Fruit fly (Drosophila melanogaster) whole organism, embryonic: Measurements from ENCODE around the gene Ror.

Experiments used
- Blimp-1 ChIP-seq: fragments of 200-800 bp; sonication (Bioruptor generic); optimal IDR thresholded peaks from 3 replicates; lab custom pipeline; 2018; ENCODE audit warnings: missing biosample characterization, missing genetic modification characterization, mild to moderate bottlenecking, moderate library complexity, missing genetic modification reagents
- BtbVII ChIP-seq: fragments of 200-800 bp; sonication (Bioruptor generic); optimal IDR thresholded peaks from 3 replicates; lab custom pipeline; 2017; ENCODE audit warnings: missing biosample characterization, mild to moderate bottlenecking, missing genetic modification characterization
- CG11723 ChIP-seq: fragments of 200-800 bp; sonication (Bioruptor generic); optimal IDR thresholded peaks from 2 replicates; lab custom pipeline; 2017; ENCODE audit warnings: missing biosample characterization, mild to moderate bottlenecking, missing genetic modification characterization
- CG12104 ChIP-seq: fragments of 200-800 bp; sonication (Bioruptor generic); optimal IDR thresholded peaks from 3 replicates; lab custom pipeline; 2016; ENCODE audit warnings: missing biosample characterization, missing genetic modification characterization
- CG13775 ChIP-seq: fragments of 200-800 bp; sonication (Bioruptor generic); optimal IDR thresholded peaks from 3 replicates; lab custom pipeline; 2017; ENCODE audit warnings: missing biosample characterization, mild to moderate bottlenecking, missing genetic modification characterization
- CG14050 ChIP-seq: fragments of 200-800 bp; sonication (Bioruptor generic); IDR thresholded peaks from 3 replicates; pipeline ENCODE4 v1.3.6; 2022; ENCODE audit warnings: missing biosample characterization, missing genetic modification characterization
- CG15269 ChIP-seq: fragments of 200-800 bp; sonication (Bioruptor generic); optimal IDR thresholded peaks from 2 replicates; lab custom pipeline; 2018; ENCODE audit warnings: missing biosample characterization, mild to moderate bottlenecking, missing genetic modification characterization, moderate library complexity
- CG15479 ChIP-seq: fragments of 200-800 bp; sonication (Bioruptor generic); optimal IDR thresholded peaks from 3 replicates; lab custom pipeline; 2019; ENCODE audit warnings: missing biosample characterization, mild to moderate bottlenecking, missing genetic modification characterization, moderate library complexity
- CG16779 ChIP-seq: fragments of 200-800 bp; sonication (Bioruptor generic); IDR thresholded peaks from 2 replicates; pipeline ENCODE4 v1.3.6; 2022; ENCODE audit warnings: missing biosample characterization, missing genetic modification characterization
- CG17359 ChIP-seq: fragments of 200-800 bp; sonication (Bioruptor generic); optimal IDR thresholded peaks from 3 replicates; lab custom pipeline; 2018; ENCODE audit warnings: missing biosample characterization, mild to moderate bottlenecking, missing genetic modification characterization, moderate library complexity
- CG32767 ChIP-seq: fragments of 200-800 bp; sonication (Bioruptor generic); IDR thresholded peaks from 2 replicates; pipeline ENCODE4 v1.3.6; 2022; ENCODE audit warnings: missing biosample characterization, missing genetic modification characterization
- CG3726 ChIP-seq: fragments of 200-800 bp; sonication (Bioruptor generic); IDR thresholded peaks from 3 replicates; pipeline ENCODE4, ENCODE4 v1.3.6; 2022; ENCODE audit warnings: missing biosample characterization, missing genetic modification characterization
- CG3995 ChIP-seq: fragments of 200-800 bp; sonication (Bioruptor generic); optimal IDR thresholded peaks from 3 replicates; lab custom pipeline; 2016; ENCODE audit warnings: missing biosample characterization, missing genetic modification characterization
- CG4820 ChIP-seq: fragments of 200-800 bp; sonication (Bioruptor generic); optimal IDR thresholded peaks from 3 replicates; lab custom pipeline; 2016; ENCODE audit warnings: missing biosample characterization, missing genetic modification characterization
- CG6683 ChIP-seq: fragments of 200-800 bp; sonication (Bioruptor generic); optimal IDR thresholded peaks from 2 replicates; lab custom pipeline; 2017; ENCODE audit warnings: missing biosample characterization, mild to moderate bottlenecking, missing genetic modification characterization, missing genetic modification reagents
- CG7928 ChIP-seq: fragments of 200-800 bp; sonication (Bioruptor generic); optimal IDR thresholded peaks from 2 replicates; lab custom pipeline; 2017; ENCODE audit warnings: missing biosample characterization, mild to moderate bottlenecking, missing genetic modification characterization
- CG7987 ChIP-seq: fragments of 200-800 bp; sonication (Bioruptor generic); optimal IDR thresholded peaks from 2 replicates; lab custom pipeline; 2018; ENCODE audit warnings: missing biosample characterization, mild to moderate bottlenecking, missing genetic modification characterization, moderate library complexity
- CG8089 ChIP-seq: fragments of 200-800 bp; sonication (Bioruptor generic); optimal IDR thresholded peaks from 3 replicates; lab custom pipeline; 2016; ENCODE audit warnings: missing biosample characterization, missing genetic modification characterization
- CG8765 ChIP-seq: fragments of 200-800 bp; sonication (Bioruptor generic); IDR thresholded peaks from 2 replicates; pipeline ENCODE4 v1.3.6; 2022; ENCODE audit warnings: missing biosample characterization, missing genetic modification characterization
- CG9817 ChIP-seq: fragments of 200-800 bp; sonication (Bioruptor generic); optimal IDR thresholded peaks from 2 replicates; lab custom pipeline; 2018; ENCODE audit warnings: missing biosample characterization, mild to moderate bottlenecking, missing genetic modification characterization, moderate library complexity
- CHES-1-like ChIP-seq: fragments of 200-800 bp; sonication (Bioruptor generic); optimal IDR thresholded peaks from 2 replicates; lab custom pipeline; 2016; ENCODE audit warnings: missing biosample characterization, missing genetic modification characterization
- Dad ChIP-seq: fragments of 200-800 bp; sonication (Bioruptor generic); optimal IDR thresholded peaks from 3 replicates; lab custom pipeline; 2016; ENCODE audit warnings: missing biosample characterization, missing genetic modification characterization
- E2f1 ChIP-seq: fragments of 200-800 bp; sonication (Bioruptor generic); IDR thresholded peaks from 2 replicates; pipeline ENCODE4 v1.3.6; 2022; ENCODE audit warnings: missing biosample characterization, missing genetic modification characterization
- Eip74EF ChIP-seq, 2 experiments: fragments of 200-800 bp in 1 of 2; fragments of >200 bp in 1 of 2; sonication (Bioruptor generic) in 1 of 2; optimal IDR thresholded peaks; 2 replicates each; lab custom pipeline; 2017 to 2019; ENCODE audit warnings: missing biosample characterization in 2 of 2, missing genetic modification characterization in 2 of 2, mild to moderate bottlenecking in 1 of 2, moderate library complexity in 1 of 2
- Gug ChIP-seq: fragments of 200-800 bp; sonication (Bioruptor generic); IDR thresholded peaks from 4 replicates; pipeline ENCODE4 v1.3.6; 2022; ENCODE audit warnings: missing biosample characterization, missing genetic modification characterization
- HLH4C ChIP-seq: fragments of 200-800 bp; sonication (Bioruptor generic); IDR thresholded peaks from 3 replicates; pipeline ENCODE4 v1.3.6; 2022; ENCODE audit warnings: missing biosample characterization, missing genetic modification characterization; ENCODE audit not compliant: partially characterized antibody
- Oaz ChIP-seq: fragments of 200-800 bp; sonication (Bioruptor generic); IDR thresholded peaks from 2 replicates; pipeline ENCODE4 v1.3.6; 2022; ENCODE audit warnings: missing biosample characterization, missing genetic modification characterization
- Poxn ChIP-seq: fragments of 200-800 bp; sonication (Bioruptor generic); IDR thresholded peaks from 2 replicates; pipeline ENCODE4 v1.3.6; 2022; ENCODE audit warnings: missing biosample characterization, missing genetic modification characterization
- Rx ChIP-seq: fragments of 200-800 bp; sonication (Bioruptor generic); IDR thresholded peaks from 2 replicates; pipeline ENCODE4 v1.3.6; 2022; ENCODE audit warnings: missing biosample characterization, missing genetic modification characterization
- Side ChIP-seq: fragments of 200-800 bp; sonication (Bioruptor generic); optimal IDR thresholded peaks from 2 replicates; lab custom pipeline; 2016; ENCODE audit warnings: missing biosample characterization, missing genetic modification characterization
- ab ChIP-seq: fragments of 200-800 bp; sonication (Bioruptor generic); optimal IDR thresholded peaks from 2 replicates; lab custom pipeline; 2016; ENCODE audit warnings: missing biosample characterization, missing genetic modification characterization
- az2 ChIP-seq: fragments of 200-800 bp; sonication (Bioruptor generic); optimal IDR thresholded peaks from 3 replicates; lab custom pipeline; 2016; ENCODE audit warnings: missing biosample characterization, missing genetic modification characterization
- crc ChIP-seq: fragments of 200-800 bp; sonication (Bioruptor generic); optimal IDR thresholded peaks from 2 replicates; lab custom pipeline; 2016; ENCODE audit warnings: missing biosample characterization, missing genetic modification characterization
- fd64A ChIP-seq: fragments of 200-800 bp; sonication (Bioruptor generic); optimal IDR thresholded peaks from 3 replicates; lab custom pipeline; 2018; ENCODE audit warnings: missing biosample characterization, mild to moderate bottlenecking, missing genetic modification characterization
- ftz-f1 ChIP-seq: fragments of 200-800 bp; sonication (Bioruptor generic); optimal IDR thresholded peaks from 2 replicates; lab custom pipeline; 2016; ENCODE audit warnings: missing biosample characterization, missing genetic modification characterization
- grau ChIP-seq: fragments of 200-800 bp; optimal IDR thresholded peaks from 3 replicates; lab custom pipeline; 2019; ENCODE audit warnings: missing biosample characterization, mild to moderate bottlenecking, missing genetic modification characterization, moderate library complexity
- ham ChIP-seq: fragments of 200-800 bp; sonication (Bioruptor generic); IDR thresholded peaks from 2 replicates; pipeline ENCODE4 v1.3.6; 2022; ENCODE audit warnings: missing biosample characterization, missing genetic modification characterization
- hb ChIP-seq: fragments of 200-800 bp; sonication (Bioruptor generic); IDR thresholded peaks from 3 replicates; pipeline ENCODE4 v1.3.6; 2022; ENCODE audit warnings: missing biosample characterization, missing genetic modification characterization; ENCODE audit not compliant: partially characterized antibody
- her ChIP-seq: fragments of 200-800 bp; sonication (Bioruptor generic); optimal IDR thresholded peaks from 2 replicates; lab custom pipeline; 2016; ENCODE audit warnings: missing biosample characterization, missing genetic modification characterization
- nerfin-2 ChIP-seq: fragments of 200-800 bp; sonication (Bioruptor generic); IDR thresholded peaks from 2 replicates; pipeline ENCODE4 v1.3.6; 2022; ENCODE audit warnings: missing biosample characterization, missing genetic modification characterization; ENCODE audit not compliant: partially characterized antibody
- odd ChIP-seq: fragments of 200-800 bp; sonication (Bioruptor generic); optimal IDR thresholded peaks from 2 replicates; lab custom pipeline; 2017; ENCODE audit warnings: missing biosample characterization, mild to moderate bottlenecking, missing genetic modification characterization
- p53 ChIP-seq: fragments of 200-800 bp; sonication (Bioruptor generic); optimal IDR thresholded peaks from 2 replicates; lab custom pipeline; 2016; ENCODE audit warnings: missing biosample characterization, missing genetic modification characterization
- pros ChIP-seq: fragments of 200-800 bp; sonication (Bioruptor generic); optimal IDR thresholded peaks from 3 replicates; lab custom pipeline; 2019; ENCODE audit warnings: missing biosample characterization, mild to moderate bottlenecking, missing genetic modification characterization, moderate library complexity
- sens ChIP-seq: fragments of 200-800 bp; sonication (Bioruptor generic); peaks from one replicate; lab custom pipeline; 2016; ENCODE audit warnings: missing biosample characterization, missing genetic modification characterization
- seq ChIP-seq: fragments of 200-800 bp; sonication (Bioruptor generic); IDR thresholded peaks from 2 replicates; pipeline ENCODE4 v1.3.6; 2022; ENCODE audit warnings: missing biosample characterization, missing genetic modification characterization
- sna ChIP-seq: fragments of 200-800 bp; sonication (Bioruptor generic); IDR thresholded peaks from 2 replicates; pipeline ENCODE4 v1.3.6; 2022; ENCODE audit warnings: missing biosample characterization, missing genetic modification characterization; ENCODE audit not compliant: partially characterized antibody
- sr ChIP-seq: fragments of 200-800 bp; sonication (Bioruptor generic); IDR thresholded peaks from 3 replicates; pipeline ENCODE4 v1.3.6; 2022; ENCODE audit warnings: missing biosample characterization, missing genetic modification characterization
- stwl ChIP-seq: fragments of 200-800 bp; sonication (Bioruptor generic); optimal IDR thresholded peaks from 3 replicates; lab custom pipeline; 2018; ENCODE audit warnings: missing biosample characterization, mild to moderate bottlenecking, missing genetic modification characterization, moderate library complexity
- trh ChIP-seq: fragments of 200-800 bp; sonication (Bioruptor generic); optimal IDR thresholded peaks from 2 replicates; lab custom pipeline; 2016; ENCODE audit warnings: missing biosample characterization, missing genetic modification characterization
- tx ChIP-seq: fragments of 200-800 bp; sonication (Bioruptor generic); optimal IDR thresholded peaks from 2 replicates; lab custom pipeline; 2016; ENCODE audit warnings: missing biosample characterization, missing genetic modification characterization
- unc-4 ChIP-seq: fragments of 200-800 bp; sonication (Bioruptor generic); IDR thresholded peaks from 2 replicates; pipeline ENCODE4 v1.3.6; 2022; ENCODE audit warnings: missing biosample characterization, missing genetic modification characterization; ENCODE audit not compliant: partially characterized antibody

Ror gene

dm6 chr2L:10249655-10250202 lies 1.9 kb upstream of the Ror start (continued):
- TF ChIP-seq CG13775 (GFP tag; lab: Kevin White, UChicago) (no peak), Oaz (GFP tag; lab: Robert Waterston, UW) (no peak), Eip74EF (GFP tag; optimal IDR thresholded peaks at IDR 0.05; lab: Kevin White, UChicago) (no peak), CG7987 (peak; percentile 72), CG9817 (tag; lab: Kevin White, UChicago) (no peak), ftz-f1 (GFP tag; lab: Kevin White, UChicago) (no peak), Gug (GFP tag; lab: Robert Waterston, UW) (no peak), unc-4 (GFP tag; lab: Robert Waterston, UW) (no peak), p53 (peak; percentile 76), CG14050 (no peak), nerfin-2 (GFP tag; lab: Robert Waterston, UW) (no peak), CG15269 (tag; lab: Kevin White, UChicago) (no peak), sna (no peak), CG11723 (GFP tag; lab: Kevin White, UChicago) (peak; percentile 27), CG8089 (GFP tag; lab: Kevin White, UChicago) (peak; percentile 26), hb (no peak), ham (no peak), seq (GFP tag; lab: Robert Waterston, UW) (no peak; the same call in 1 of the 2 replicates), az2 (GFP tag; lab: Kevin White, UChicago) (no peak), CHES-1-like (peak; percentile 15), CG12104 (no peak), fd64A (GFP tag; lab: Kevin White, UChicago) (peak; percentile 75), Rx (GFP tag; lab: Robert Waterston, UW) (no peak), CG3726 (GFP tag; lab: Robert Waterston, UW) (no peak), CG32767 (GFP tag; lab: Robert Waterston, UW) (peak; percentile 69; the same call in 1 of the 2 replicates), BtbVII (peak; percentile 60), odd (GFP tag; lab: Kevin White, UChicago) (peak; percentile 11), E2f1 (GFP tag; lab: Robert Waterston, UW) (no peak), CG6683 (GFP tag; lab: Kevin White, UChicago) (peak; percentile 19), CG17359 (tag; lab: Kevin White, UChicago) (peak; percentile 34), Side (GFP tag; lab: Kevin White, UChicago) (peak; percentile 1), Poxn (GFP tag; lab: Robert Waterston, UW) (no peak), crc (no peak), ab (GFP tag; lab: Kevin White, UChicago) (no peak), pros (GFP tag; lab: Kevin White, UChicago) (no peak), trh (peak; percentile 20), CG16779 (GFP tag; lab: Robert Waterston, UW) (no peak), Blimp-1 (no peak), CG7928 (GFP tag; lab: Kevin White, UChicago) (no peak), CG3995 (GFP tag; lab: Kevin White, UChicago) (no peak), CG15479 (GFP tag; lab: Kevin White, UChicago) (peak; percentile 81), grau (tag; lab: Kevin White, UChicago) (no peak), tx (GFP tag; lab: Kevin White, UChicago) (no peak), stwl (tag; lab: Kevin White, UChicago) (no peak), CG8765 (GFP tag; lab: Robert Waterston, UW) (no peak), CG4820 (GFP tag; lab: Kevin White, UChicago) (no peak), Dad (GFP tag; lab: Kevin White, UChicago) (no peak), HLH4C (GFP tag; lab: Robert Waterston, UW) (no peak), sens (GFP tag; lab: Kevin White, UChicago) (peak; percentile 86), sr (GFP tag; lab: Robert Waterston, UW) (no peak), her (GFP tag; lab: Kevin White, UChicago) (no peak)
